Fruit fly (Drosophila melanogaster) whole organism, embryonic: ENCODE measurements around the gene CG3123.

ENCODE experiments used
- Abd-B ChIP-seq: fragments of 200-800 bp; sonication (Bioruptor generic); optimal IDR thresholded peaks from 2 replicates; lab custom pipeline; 2018; ENCODE audit warnings: missing biosample characterization, mild to moderate bottlenecking, missing genetic modification characterization, moderate library complexity
- Atf-2 ChIP-seq: fragments of 200-800 bp; sonication (Bioruptor generic); optimal IDR thresholded peaks from 2 replicates; lab custom pipeline; 2016; ENCODE audit warnings: missing biosample characterization, missing genetic modification characterization
- Awh ChIP-seq: fragments of 200-800 bp; sonication (Bioruptor generic); IDR thresholded peaks from 2 replicates; pipeline ENCODE4, ENCODE4 v1.3.6; 2022; ENCODE audit warnings: missing biosample characterization, missing genetic modification characterization
- BtbVII ChIP-seq: fragments of 200-800 bp; sonication (Bioruptor generic); optimal IDR thresholded peaks from 3 replicates; lab custom pipeline; 2017; ENCODE audit warnings: missing biosample characterization, mild to moderate bottlenecking, missing genetic modification characterization
- CG10147 ChIP-seq: fragments of 200-800 bp; sonication (Bioruptor generic); optimal IDR thresholded peaks from 2 replicates; lab custom pipeline; 2019; ENCODE audit warnings: missing biosample characterization, mild to moderate bottlenecking, missing genetic modification characterization, moderate library complexity
- CG1024 ChIP-seq: fragments of 200-800 bp; sonication (Bioruptor generic); IDR thresholded peaks from 2 replicates; pipeline ENCODE4 v1.3.6; 2022; ENCODE audit warnings: missing biosample characterization, missing genetic modification characterization
- CG11456 ChIP-seq: fragments of 200-800 bp; sonication (Bioruptor generic); IDR thresholded peaks from 3 replicates; pipeline ENCODE4 v1.3.6; 2022; ENCODE audit warnings: missing biosample characterization, missing genetic modification characterization
- CG11696 ChIP-seq: fragments of 200-800 bp; sonication (Bioruptor generic); IDR thresholded peaks from 2 replicates; pipeline ENCODE4 v1.3.6; 2022; ENCODE audit warnings: missing biosample characterization, missing genetic modification characterization
- CG12104 ChIP-seq: fragments of 200-800 bp; sonication (Bioruptor generic); optimal IDR thresholded peaks from 3 replicates; lab custom pipeline; 2016; ENCODE audit warnings: missing biosample characterization, missing genetic modification characterization
- CG12155 ChIP-seq: fragments of 200-800 bp; sonication (Bioruptor generic); optimal IDR thresholded peaks from 3 replicates; lab custom pipeline; 2016; ENCODE audit warnings: missing biosample characterization, missing genetic modification characterization
- CG12659 ChIP-seq: fragments of 200-800 bp; sonication (Bioruptor generic); optimal IDR thresholded peaks from 3 replicates; lab custom pipeline; 2017; ENCODE audit warnings: mild to moderate bottlenecking, missing biosample characterization, missing genetic modification reagents, missing genetic modification characterization
- CG12744 ChIP-seq: fragments of 200-800 bp; sonication (Bioruptor generic); optimal IDR thresholded peaks from 2 replicates; lab custom pipeline; 2016; ENCODE audit warnings: missing biosample characterization, missing genetic modification characterization
- CG13296 ChIP-seq: fragments of 200-800 bp; sonication (Bioruptor generic); optimal IDR thresholded peaks from 3 replicates; lab custom pipeline; 2018; ENCODE audit warnings: missing biosample characterization, mild to moderate bottlenecking, missing genetic modification characterization
- CG15011 ChIP-seq: fragments of 200-800 bp; sonication (Bioruptor generic); optimal IDR thresholded peaks from 3 replicates; lab custom pipeline; 2018; ENCODE audit warnings: missing biosample characterization, mild to moderate bottlenecking, missing genetic modification characterization
- CG1529 ChIP-seq: fragments of 200-800 bp; sonication (Bioruptor generic); optimal IDR thresholded peaks from 3 replicates; lab custom pipeline; 2018; ENCODE audit warnings: missing biosample characterization, missing genetic modification characterization
- CG1603 ChIP-seq: fragments of 200-800 bp; sonication (Bioruptor generic); optimal IDR thresholded peaks from 2 replicates; lab custom pipeline; 2019; ENCODE audit warnings: missing biosample characterization, mild to moderate bottlenecking, missing genetic modification characterization, moderate library complexity
- CG16815 ChIP-seq: fragments of 200-800 bp; sonication (Bioruptor generic); optimal IDR thresholded peaks from 3 replicates; lab custom pipeline; 2017; ENCODE audit warnings: missing biosample characterization, mild to moderate bottlenecking, missing genetic modification characterization
- CG17802 ChIP-seq: fragments of 200-800 bp; sonication (Bioruptor generic); optimal IDR thresholded peaks from 2 replicates; lab custom pipeline; 2018; ENCODE audit warnings: missing biosample characterization, mild to moderate bottlenecking, missing genetic modification characterization, moderate library complexity
- CG3847 ChIP-seq: fragments of 200-800 bp; sonication (Bioruptor generic); IDR thresholded peaks from 2 replicates; pipeline ENCODE4 v1.3.6; 2022; ENCODE audit warnings: missing biosample characterization, missing genetic modification characterization
- CG4707 ChIP-seq: fragments of 200-800 bp; sonication (Bioruptor generic); optimal IDR thresholded peaks from 2 replicates; lab custom pipeline; 2018; ENCODE audit warnings: missing biosample characterization, mild to moderate bottlenecking, missing genetic modification characterization, moderate library complexity
- CG4820 ChIP-seq: fragments of 200-800 bp; sonication (Bioruptor generic); optimal IDR thresholded peaks from 3 replicates; lab custom pipeline; 2016; ENCODE audit warnings: missing biosample characterization, missing genetic modification characterization
- CG5180 ChIP-seq: fragments of 200-800 bp; sonication (Bioruptor generic); optimal IDR thresholded peaks from 3 replicates; lab custom pipeline; 2017; ENCODE audit warnings: missing biosample characterization, missing genetic modification characterization, mild to moderate bottlenecking, moderate library complexity, missing genetic modification reagents
- CG5245 ChIP-seq: fragments of 200-800 bp; sonication (Bioruptor generic); optimal IDR thresholded peaks from 3 replicates; lab custom pipeline; 2016; ENCODE audit warnings: missing biosample characterization, missing genetic modification characterization
- CG9215 ChIP-seq: fragments of 200-800 bp; sonication (Bioruptor generic); IDR thresholded peaks from 2 replicates; pipeline ENCODE4 v1.3.6; 2022; ENCODE audit warnings: missing biosample characterization, missing genetic modification characterization
- CHES-1-like ChIP-seq: fragments of 200-800 bp; sonication (Bioruptor generic); optimal IDR thresholded peaks from 2 replicates; lab custom pipeline; 2016; ENCODE audit warnings: missing biosample characterization, missing genetic modification characterization
- CTCF ChIP-seq: fragments of 200-800 bp; sonication (Bioruptor generic); optimal IDR thresholded peaks from 2 replicates; lab custom pipeline; 2017; ENCODE audit warnings: missing biosample characterization, mild to moderate bottlenecking, missing genetic modification characterization, moderate library complexity
- E2f1 ChIP-seq: fragments of 200-800 bp; sonication (Bioruptor generic); IDR thresholded peaks from 2 replicates; pipeline ENCODE4 v1.3.6; 2022; ENCODE audit warnings: missing biosample characterization, missing genetic modification characterization
- GATAe ChIP-seq: fragments of 200-800 bp; sonication (Bioruptor generic); conservative IDR thresholded peaks from 2 replicates; pipeline ENCODE4 v1.3.6; 2022; ENCODE audit warnings: missing biosample characterization, missing genetic modification characterization
- HLH54F ChIP-seq: fragments of 200-800 bp; sonication (Bioruptor generic); optimal IDR thresholded peaks from 3 replicates; lab custom pipeline; 2016; ENCODE audit warnings: missing biosample characterization, missing genetic modification characterization
- Hsf ChIP-seq: fragments of 200-800 bp; sonication (Bioruptor generic); optimal IDR thresholded peaks from 3 replicates; lab custom pipeline; 2016; ENCODE audit warnings: missing biosample characterization, missing genetic modification characterization
- PHDP ChIP-seq: fragments of 200-800 bp; sonication (Bioruptor generic); optimal IDR thresholded peaks from 3 replicates; lab custom pipeline; 2018; ENCODE audit warnings: missing biosample characterization, mild to moderate bottlenecking, missing genetic modification characterization, moderate library complexity
- Side ChIP-seq: fragments of 200-800 bp; sonication (Bioruptor generic); optimal IDR thresholded peaks from 2 replicates; lab custom pipeline; 2016; ENCODE audit warnings: missing biosample characterization, missing genetic modification characterization
- Stat92E ChIP-seq, 3 experiments: fragments of >200 bp in 2 of 3; fragments of 200-800 bp in 1 of 3; sonication (Bioruptor generic) in 1 of 3; optimal IDR thresholded peaks; 2 replicates each; lab custom pipeline; 2017 to 2019; ENCODE audit warnings: missing biosample characterization in 3 of 3, missing genetic modification characterization in 3 of 3, mild to moderate bottlenecking in 1 of 3, moderate library complexity in 1 of 3
- ab ChIP-seq: fragments of 200-800 bp; sonication (Bioruptor generic); optimal IDR thresholded peaks from 2 replicates; lab custom pipeline; 2016; ENCODE audit warnings: missing biosample characterization, missing genetic modification characterization
- bsh ChIP-seq, 2 experiments: fragments of 200-800 bp; sonication (Bioruptor generic); optimal IDR thresholded peaks; 2 replicates each; lab custom pipeline; 2017 to 2018; ENCODE audit warnings: mild to moderate bottlenecking in 2 of 2, missing biosample characterization in 2 of 2, missing genetic modification characterization in 2 of 2, moderate library complexity in 1 of 2
- cwo ChIP-seq: fragments of 200-800 bp; sonication (Bioruptor generic); optimal IDR thresholded peaks from 3 replicates; lab custom pipeline; 2017; ENCODE audit warnings: missing biosample characterization, missing genetic modification characterization, mild to moderate bottlenecking, moderate library complexity, missing genetic modification reagents
- emc ChIP-seq: fragments of 200-800 bp; sonication (Bioruptor generic); optimal IDR thresholded peaks from 2 replicates; lab custom pipeline; 2016; ENCODE audit warnings: missing biosample characterization, missing genetic modification characterization
- ems ChIP-seq: fragments of 200-800 bp; sonication (Bioruptor generic); optimal IDR thresholded peaks from 3 replicates; lab custom pipeline; 2016; ENCODE audit warnings: missing biosample characterization, missing genetic modification characterization
- en ChIP-seq: fragments of 200-800 bp; sonication (Bioruptor generic); optimal IDR thresholded peaks from 2 replicates; lab custom pipeline; 2016; ENCODE audit warnings: missing biosample characterization, missing genetic modification characterization
- fd102C ChIP-seq: fragments of 200-800 bp; sonication (Bioruptor generic); optimal IDR thresholded peaks from 2 replicates; lab custom pipeline; 2018; ENCODE audit warnings: missing biosample characterization, mild to moderate bottlenecking, missing genetic modification characterization, moderate library complexity
- ftz-f1 ChIP-seq: fragments of 200-800 bp; sonication (Bioruptor generic); optimal IDR thresholded peaks from 2 replicates; lab custom pipeline; 2016; ENCODE audit warnings: missing biosample characterization, missing genetic modification characterization
- grau ChIP-seq: fragments of 200-800 bp; optimal IDR thresholded peaks from 3 replicates; lab custom pipeline; 2019; ENCODE audit warnings: missing biosample characterization, mild to moderate bottlenecking, missing genetic modification characterization, moderate library complexity
- knrl ChIP-seq: fragments of 200-800 bp; sonication (Bioruptor generic); IDR thresholded peaks from 3 replicates; pipeline ENCODE4 v1.3.6; 2022; ENCODE audit warnings: missing biosample characterization, missing genetic modification characterization; ENCODE audit not compliant: partially characterized antibody
- mld ChIP-seq: fragments of 200-800 bp; sonication (Bioruptor generic); IDR thresholded peaks from 3 replicates; pipeline ENCODE4 v1.3.6; 2022; ENCODE audit warnings: missing biosample characterization, missing genetic modification characterization; ENCODE audit not compliant: partially characterized antibody
- onecut ChIP-seq: fragments of 200-800 bp; sonication (Bioruptor generic); IDR thresholded peaks from 2 replicates; pipeline ENCODE4 v1.3.6; 2022; ENCODE audit warnings: missing biosample characterization, missing genetic modification characterization
- otp ChIP-seq: fragments of 200-800 bp; sonication (Bioruptor generic); IDR thresholded peaks from 3 replicates; pipeline ENCODE4, ENCODE4 v1.3.6; 2022; ENCODE audit warnings: missing biosample characterization, missing genetic modification characterization
- pho ChIP-seq: fragments of 200-800 bp; sonication (Bioruptor generic); optimal IDR thresholded peaks from 2 replicates; lab custom pipeline; 2016; ENCODE audit warnings: missing biosample characterization, missing genetic modification characterization
- ranshi ChIP-seq: fragments of 200-800 bp; sonication (Bioruptor generic); IDR thresholded peaks from 2 replicates; pipeline ENCODE4 v1.3.6; 2022; ENCODE audit warnings: missing biosample characterization, missing genetic modification characterization
- sima ChIP-seq: fragments of 200-800 bp; sonication (Bioruptor generic); optimal IDR thresholded peaks from 2 replicates; lab custom pipeline; 2016; ENCODE audit warnings: missing biosample characterization, missing genetic modification characterization
- z ChIP-seq: fragments of 200-800 bp; sonication (Bioruptor generic); IDR thresholded peaks from 3 replicates; pipeline ENCODE4 v1.3.6; 2022; ENCODE audit warnings: missing biosample characterization, missing genetic modification characterization

Gene CG3123

dm6 chr2L:2874542-2875194, 49.4 kb upstream of the CG3123 start, which contains the start of gene CG8814 (continued):
- TF ChIP-seq z (GFP tag; lab: Robert Waterston, UW) (no peak), CG1603 (tag; lab: Kevin White, UChicago) (peak; percentile 42), cwo (GFP tag; lab: Kevin White, UChicago) (peak; percentile 32), pho (GFP tag; lab: Kevin White, UChicago) (peak; percentile 57), CG9215 (GFP tag; lab: Robert Waterston, UW) (peak; percentile 80), fd102C (GFP tag; lab: Kevin White, UChicago) (no peak), CG13296 (GFP tag; lab: Kevin White, UChicago) (no peak), Stat92E (GFP tag; optimal IDR thresholded peaks at IDR 0.05; lab: Kevin White, UChicago) (no peak), CG12104 (peak; percentile 68), CHES-1-like (GFP tag; lab: Kevin White, UChicago) (no peak), CG4707 (GFP tag; lab: Kevin White, UChicago) (no peak), emc (GFP tag; lab: Kevin White, UChicago) (no peak), otp (GFP tag; lab: Robert Waterston, UW) (no peak), CG12155 (GFP tag; lab: Kevin White, UChicago) (peak; percentile 75), CG12744 (GFP tag; lab: Kevin White, UChicago) (peak; percentile 17), Abd-B (GFP tag; lab: Kevin White, UChicago) (peak; percentile 66), grau (tag; lab: Kevin White, UChicago) (peak; percentile 71), mld (peak; percentile 68; the same call in 2 of the 3 replicates), PHDP (tag; lab: Kevin White, UChicago) (no peak), Hsf (GFP tag; lab: Kevin White, UChicago) (peak; percentile 37), CG3847 (GFP tag; lab: Robert Waterston, UW) (peak; percentile 73), Awh (no peak), Side (GFP tag; lab: Kevin White, UChicago) (no peak), CG4820 (GFP tag; lab: Kevin White, UChicago) (peak; percentile 59), CG12659 (GFP tag; lab: Kevin White, UChicago) (peak; percentile 91), knrl (GFP tag; lab: Robert Waterston, UW) (peak; percentile 89), CG15011 (peak; percentile 49), CG10147 (GFP tag; lab: Kevin White, UChicago) (peak; percentile 69), E2f1 (GFP tag; lab: Robert Waterston, UW) (peak; percentile 47; the same call in 1 of the 2 replicates), ftz-f1 (GFP tag; lab: Kevin White, UChicago) (no peak), CG1529 (GFP tag; lab: Kevin White, UChicago) (no peak), CG1024 (GFP tag; lab: Robert Waterston, UW) (no peak), BtbVII (GFP tag; lab: Kevin White, UChicago) (no peak), onecut (no peak), Atf-2 (GFP tag; lab: Kevin White, UChicago) (no peak), CG11456 (GFP tag; lab: Robert Waterston, UW) (peak; percentile 68; the same call in 2 of the 3 replicates), CG17802 (tag; lab: Kevin White, UChicago) (peak; percentile 19), ranshi (GFP tag; lab: Robert Waterston, UW) (peak; percentile 65; the same call in 1 of the 2 replicates), CG5180 (peak; percentile 64), CG11696 (GFP tag; lab: Robert Waterston, UW) (no peak), HLH54F (GFP tag; lab: Kevin White, UChicago) (peak; percentile 15), GATAe (GFP tag; lab: Robert Waterston, UW) (no peak; the same call in 1 of the 2 replicates), ab (GFP tag; lab: Kevin White, UChicago) (no peak), bsh (GFP tag; optimal IDR thresholded peaks at IDR 0.05; lab: Kevin White, UChicago) (peak; percentile 26 to 83), CG16815 (GFP tag; lab: Kevin White, UChicago) (peak; percentile 61), en (GFP tag; lab: Kevin White, UChicago) (no peak), CTCF (GFP tag; lab: Kevin White, UChicago) (peak; percentile 42), sima (GFP tag; lab: Kevin White, UChicago) (no peak), CG5245 (GFP tag; lab: Kevin White, UChicago) (peak; percentile 18), ems (GFP tag; lab: Kevin White, UChicago) (no peak)
